Fruit fly (Drosophila melanogaster): ENCODE results near the gene omd.

dm6 chr3R:13715012-13715673 lies 28.1 kb upstream of the omd start, which contains the start of gene kmr:
- TF ChIP-seq psq (GFP tag; optimal IDR thresholded peaks at IDR 0.05) (no peak), usp (GFP tag; optimal IDR thresholded peaks at IDR 0.05) (no peak), ac (GFP tag; optimal IDR thresholded peaks at IDR 0.05) (peak; percentile 44), CG5245 (GFP tag; optimal IDR thresholded peaks at IDR 0.05) (no peak), btn (GFP tag; optimal IDR thresholded peaks at IDR 0.05) (no peak), Atf-2 (GFP tag; optimal IDR thresholded peaks at IDR 0.05) (no peak), caup (GFP tag; optimal IDR thresholded peaks at IDR 0.05; ENCODE audit: severe bottlenecking) (peak; percentile 59), cato (GFP tag; optimal IDR thresholded peaks at IDR 0.05; ENCODE audit: borderline replicate concordance) (no peak), CG7963 (GFP tag; IDR thresholded peaks at IDR 0.05; ENCODE audit: partially characterized antibody) (0 out of 3 replicates have a peak, but pooled peaks have one; percentile 22), stc (GFP tag; IDR thresholded peaks at IDR 0.05) (peak; percentile 60; the same call in 1 of the 2 replicates), hbn (GFP tag; IDR thresholded peaks at IDR 0.05; ENCODE audit: partially characterized antibody) (no peak), disco-r (GFP tag; optimal IDR thresholded peaks at IDR 0.05) (peak; percentile 3), Poxn (GFP tag; IDR thresholded peaks at IDR 0.05) (no peak)
